Worm (Caenorhabditis elegans) whole organism, L2 larva: ENCODE measurements around the gene sre-39.

ENCODE experiments used
- R02D3.7 ChIP-seq: fragments of 150-350 bp; optimal IDR thresholded peaks from 2 replicates; lab custom pipeline; 2014; ENCODE audit warnings: missing biosample characterization, missing genetic modification characterization
- Y55F3AM.14 ChIP-seq: fragments of 200-800 bp; sonication (Bioruptor generic); optimal IDR thresholded peaks from 2 replicates; lab custom pipeline; 2018; ENCODE audit warnings: mild to moderate bottlenecking, missing genetic modification characterization, missing compliant biosample characterization
- ZK546.5 ChIP-seq: sonication (generic microtip); optimal IDR thresholded peaks from 2 replicates; lab custom pipeline; 2017; ENCODE audit warnings: missing biosample characterization, missing genetic modification characterization
- ama-1 ChIP-seq: fragments of 150-350 bp; optimal IDR thresholded peaks from 2 replicates; lab custom pipeline; 2018; ENCODE audit warnings: inconsistent platforms
- crh-2 ChIP-seq: sonication (generic microtip); optimal IDR thresholded peaks from 2 replicates; lab custom pipeline; 2017; ENCODE audit warnings: missing biosample characterization, missing genetic modification characterization
- egl-27 ChIP-seq: sonication (generic microtip); optimal IDR thresholded peaks from 3 replicates; lab custom pipeline; 2017; ENCODE audit warnings: missing biosample characterization, missing genetic modification reagents, missing genetic modification characterization
- lin-13 ChIP-seq: fragments of 150-350 bp; optimal IDR thresholded peaks from 2 replicates; lab custom pipeline; 2014; ENCODE audit warnings: missing biosample characterization, missing genetic modification reagents, missing genetic modification characterization
- nhr-129 ChIP-seq: fragments of 150-350 bp; optimal IDR thresholded peaks from 2 replicates; lab custom pipeline; 2014; ENCODE audit warnings: missing biosample characterization, missing genetic modification characterization
- nhr-237 ChIP-seq: fragments of 150-350 bp; optimal IDR thresholded peaks from 2 replicates; lab custom pipeline; 2014; ENCODE audit warnings: missing biosample characterization, missing genetic modification characterization
- nhr-77 ChIP-seq: fragments of 150-350 bp; optimal IDR thresholded peaks from 2 replicates; lab custom pipeline; 2014; ENCODE audit warnings: missing biosample characterization, missing genetic modification characterization
- snpc-4 ChIP-seq: fragments of 150-350 bp; optimal IDR thresholded peaks from 2 replicates; lab custom pipeline; 2014; ENCODE audit warnings: missing biosample characterization, missing genetic modification characterization
- unc-62 ChIP-seq: fragments of 150-350 bp; optimal IDR thresholded peaks from 2 replicates; lab custom pipeline; 2014; ENCODE audit warnings: missing biosample characterization, missing genetic modification reagents, missing genetic modification characterization
- ztf-1 ChIP-seq: fragments of 200-800 bp; sonication (Bioruptor generic); conservative IDR thresholded peaks from 2 replicates; pipeline ENCODE4 v1.3.6; 2022; ENCODE audit warnings: missing genetic modification characterization, missing compliant biosample characterization
- ztf-4 ChIP-seq: fragments of 150-350 bp; optimal IDR thresholded peaks from 2 replicates; lab custom pipeline; 2014; ENCODE audit warnings: missing biosample characterization, missing genetic modification characterization

ce11 chrII:4673242-4673641 lies 13.8 kb upstream of the sre-39 start:
- TF ChIP-seq Y55F3AM.14 (GFP tag; lab: Kevin White, UChicago) (no peak), unc-62 (GFP tag; lab: Kevin White, UChicago) (no peak), nhr-77 (tag; lab: Kevin White, UChicago) (no peak), lin-13 (GFP tag; lab: Kevin White, UChicago) (no peak), snpc-4 (tag; lab: Kevin White, UChicago) (no peak), ZK546.5 (tag; lab: Kevin White, UChicago) (no peak), egl-27 (tag; lab: Kevin White, UChicago) (no peak), nhr-237 (tag; lab: Kevin White, UChicago) (no peak), nhr-129 (tag; lab: Kevin White, UChicago) (no peak), crh-2 (tag; lab: Kevin White, UChicago) (no peak), R02D3.7 (no peak), ztf-4 (tag; lab: Kevin White, UChicago) (no peak), ztf-1 (no peak), ama-1 (lab: Kevin White, UChicago) (no peak)
